Fruit fly (Drosophila melanogaster): ENCODE results near the gene Elp1.

Elp1 gene

DNA sequence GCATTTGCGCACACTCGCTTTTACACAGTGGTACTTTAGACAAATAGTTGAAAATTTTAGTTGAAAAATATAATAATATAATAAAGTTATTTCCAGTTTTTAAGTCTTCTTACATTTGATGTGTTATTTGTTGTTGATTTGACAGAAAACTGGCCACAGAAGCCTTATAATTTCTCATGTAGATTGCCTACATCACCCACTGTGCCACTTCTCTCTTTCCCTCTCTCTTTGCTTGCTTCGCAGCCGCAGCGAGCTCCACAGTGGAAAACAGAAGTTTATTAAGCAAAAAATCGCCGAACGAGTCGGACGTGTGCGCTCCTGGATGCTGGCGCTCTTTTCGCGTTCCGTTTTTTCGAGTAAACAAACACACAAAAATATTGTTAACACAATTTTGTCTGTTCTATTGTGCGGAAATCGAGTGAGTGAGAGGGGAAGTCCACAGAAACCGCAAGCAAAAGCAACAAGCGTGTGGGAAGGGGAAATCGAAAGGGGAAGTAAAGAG lies 5.2 kb downstream of the Elp1 start, which contains the start of gene CG42327 (continued):
- TF ChIP-seq CG11696 (GFP tag; IDR thresholded peaks at IDR 0.05) (peak; percentile 89), lola (GFP tag; optimal IDR thresholded peaks at IDR 0.05) (peak in 1 of 3 experiments; percentile 91), CG4328 (GFP tag; optimal IDR thresholded peaks at IDR 0.05) (peak; percentile 73), CG32767 (GFP tag; IDR thresholded peaks at IDR 0.05) (peak; percentile 94), pho (GFP tag; optimal IDR thresholded peaks at IDR 0.05) (peak; percentile 77), exex (tag; optimal IDR thresholded peaks at IDR 0.05) (peak; percentile 33), jigr1 (GFP tag; IDR thresholded peaks at IDR 0.05) (peak; percentile 74; the same call in 2 of the 3 replicates), Adf1 (GFP tag; IDR thresholded peaks at IDR 0.05) (peak; percentile 68), NFAT (GFP tag; IDR thresholded peaks at IDR 0.05) (peak; percentile 72), Awh (GFP tag; IDR thresholded peaks at IDR 0.05) (peak; percentile 97), crol (GFP tag; IDR thresholded peaks at IDR 0.05) (peak; percentile 77), CG2875 (GFP tag; optimal IDR thresholded peaks at IDR 0.05) (peak; percentile 98), CG16815 (GFP tag; optimal IDR thresholded peaks at IDR 0.05) (peak; percentile 89), sima (GFP tag; optimal IDR thresholded peaks at IDR 0.05) (peak; percentile 16), CG3995 (GFP tag; optimal IDR thresholded peaks at IDR 0.05) (no peak), CG1602 (GFP tag; optimal IDR thresholded peaks at IDR 0.05) (peak; percentile 92), CG17385 (GFP tag; optimal IDR thresholded peaks at IDR 0.05) (peak; percentile 91), CG2889 (GFP tag; IDR thresholded peaks at IDR 0.05) (peak; percentile 88), Hand (GFP tag; optimal IDR thresholded peaks at IDR 0.05) (peak; percentile 66), Ets97D (GFP tag; optimal IDR thresholded peaks at IDR 0.05) (peak; percentile 45), zen (tag; optimal IDR thresholded peaks at IDR 0.05) (peak; percentile 87), CG1024 (GFP tag; IDR thresholded peaks at IDR 0.05) (peak; percentile 91), tio (GFP tag; optimal IDR thresholded peaks at IDR 0.05) (peak; percentile 92), Spps (tag; optimal IDR thresholded peaks at IDR 0.05) (peak; percentile 94), Jarid2 (GFP tag; optimal IDR thresholded peaks at IDR 0.05) (peak; percentile 89), CG1647 (GFP tag; optimal IDR thresholded peaks at IDR 0.05) (peak; percentile 64), Sry-δ (GFP tag; optimal IDR thresholded peaks at IDR 0.05) (peak; percentile 1), ranshi (GFP tag; IDR thresholded peaks at IDR 0.05) (peak; percentile 91), HLH4C (GFP tag; IDR thresholded peaks at IDR 0.05; ENCODE audit: partially characterized antibody) (peak; percentile 41; the same call in 2 of the 3 replicates), Nf-YA (GFP tag; IDR thresholded peaks at IDR 0.05) (peak; percentile 96), CG13296 (GFP tag; optimal IDR thresholded peaks at IDR 0.05) (peak; percentile 87), Lhr (GFP tag; optimal IDR thresholded peaks at IDR 0.05) (peak; percentile 81), sd (tag; optimal IDR thresholded peaks at IDR 0.05) (peak; percentile 73), Dad (GFP tag; optimal IDR thresholded peaks at IDR 0.05) (peak; percentile 79), ssp (GFP tag; IDR thresholded peaks at IDR 0.05) (peak; percentile 87), Dref (GFP tag; IDR thresholded peaks at IDR 0.05) (no peak), CG11456 (GFP tag; IDR thresholded peaks at IDR 0.05) (peak; percentile 89), CG9932 (GFP tag; IDR thresholded peaks at IDR 0.05) (peak; percentile 80), CG12299 (tag; optimal IDR thresholded peaks at IDR 0.05) (peak; percentile 91), CG17829 (tag; optimal IDR thresholded peaks at IDR 0.05) (peak; percentile 96), chn (GFP tag; optimal IDR thresholded peaks at IDR 0.05) (peak; percentile 92), p53 (GFP tag; optimal IDR thresholded peaks at IDR 0.05) (peak; percentile 55), CG7786 (GFP tag; optimal IDR thresholded peaks at IDR 0.05) (peak; percentile 63), Ssrp (tag; optimal IDR thresholded peaks at IDR 0.05) (peak; percentile 93), CG6813 (GFP tag; optimal IDR thresholded peaks at IDR 0.05) (peak; percentile 94), CG8281 (tag; optimal IDR thresholded peaks at IDR 0.05) (peak; percentile 75), psq (GFP tag; optimal IDR thresholded peaks at IDR 0.05) (peak; percentile 87), pfk (GFP tag; optimal IDR thresholded peaks at IDR 0.05) (no peak), chif (GFP tag; optimal IDR thresholded peaks at IDR 0.05) (peak; percentile 73 to 89), CG11560 (tag; IDR thresholded peaks at IDR 0.05) (peak; percentile 68), Hsf (GFP tag; optimal IDR thresholded peaks at IDR 0.05) (peak; percentile 90)
